Worm (Caenorhabditis elegans): ENCODE data around the gene nduv-3.

The nduv-3 gene

ce11 chrIV:2603556-2604021 lies 37.5 kb upstream of the nduv-3 start:
- TF ChIP-seq ces-1 (GFP tag; optimal IDR thresholded peaks at IDR 0.05) (no peak), dve-1 (tag; optimal IDR thresholded peaks at IDR 0.05; ENCODE audit: insufficient read depth) (peak; percentile 25), snpc-1.2 (GFP tag; IDR thresholded peaks at IDR 0.05) (peak; percentile 53), ceh-20 (GFP tag; IDR thresholded peaks at IDR 0.05) (no peak; the same call in 1 of the 2 replicates), Y48G9A.11 (GFP tag; IDR thresholded peaks at IDR 0.05) (peak; percentile 57; the same call in 1 of the 2 replicates), F49E8.2 (tag; optimal IDR thresholded peaks at IDR 0.05; ENCODE audit: borderline replicate concordance) (no peak), lin-29 (GFP tag; IDR thresholded peaks at IDR 0.05) (no peak), daf-16 (GFP tag; optimal IDR thresholded peaks at IDR 0.05) (no peak), daf-16 (tag; optimal IDR thresholded peaks at IDR 0.05) (peak; percentile 15), mep-1 (tag; optimal IDR thresholded peaks at IDR 0.05) (peak; percentile 2), ama-1 (optimal IDR thresholded peaks at IDR 0.05) (peak; percentile 28), dmd-8 (GFP tag; IDR thresholded peaks at IDR 0.05) (no peak), aha-1 (tag) (peak; percentile 94), nhr-41 (GFP tag; IDR thresholded peaks at IDR 0.05) (peak; percentile 33; the same call in 1 of the 2 replicates), lsy-2 (tag; optimal IDR thresholded peaks at IDR 0.05) (peak in 1 of 2 experiments; percentile 46), hlh-30 (tag; optimal IDR thresholded peaks at IDR 0.05; ENCODE audit: insufficient read depth) (peak; percentile 89), nhr-48 (tag; optimal IDR thresholded peaks at IDR 0.05) (no peak), daf-19 (GFP tag; conservative IDR thresholded peaks at IDR 0.05) (no peak), F10B5.3 (tag; optimal IDR thresholded peaks at IDR 0.05) (no peak), spr-1 (tag; optimal IDR thresholded peaks at IDR 0.05) (no peak), nhr-6 (tag; optimal IDR thresholded peaks at IDR 0.05) (no peak), set-16 (GFP tag; IDR thresholded peaks at IDR 0.05) (peak; percentile 74), lim-7 (GFP tag; IDR thresholded peaks at IDR 0.05) (0 out of 2 replicates have a peak, but pooled peaks have one; percentile 31), unc-130 (GFP tag; optimal IDR thresholded peaks at IDR 0.05) (no peak), lin-13 (GFP tag; optimal IDR thresholded peaks at IDR 0.05) (peak; percentile 48), madf-9 (GFP tag; conservative IDR thresholded peaks at IDR 0.05) (no peak), egl-43 (GFP tag; IDR thresholded peaks at IDR 0.05) (no peak), ceh-28 (tag; optimal IDR thresholded peaks at IDR 0.05) (no peak), hlh-11 (tag; optimal IDR thresholded peaks at IDR 0.05) (peak; percentile 81), nhr-77 (tag; optimal IDR thresholded peaks at IDR 0.05) (peak; percentile 31), mxl-3 (GFP tag; optimal IDR thresholded peaks at IDR 0.05) (no peak), lin-38 (GFP tag; IDR thresholded peaks at IDR 0.05) (peak; percentile 37), dmd-6 (GFP tag; IDR thresholded peaks at IDR 0.05) (peak; percentile 23; the same call in 1 of the 2 replicates)

DNA sequence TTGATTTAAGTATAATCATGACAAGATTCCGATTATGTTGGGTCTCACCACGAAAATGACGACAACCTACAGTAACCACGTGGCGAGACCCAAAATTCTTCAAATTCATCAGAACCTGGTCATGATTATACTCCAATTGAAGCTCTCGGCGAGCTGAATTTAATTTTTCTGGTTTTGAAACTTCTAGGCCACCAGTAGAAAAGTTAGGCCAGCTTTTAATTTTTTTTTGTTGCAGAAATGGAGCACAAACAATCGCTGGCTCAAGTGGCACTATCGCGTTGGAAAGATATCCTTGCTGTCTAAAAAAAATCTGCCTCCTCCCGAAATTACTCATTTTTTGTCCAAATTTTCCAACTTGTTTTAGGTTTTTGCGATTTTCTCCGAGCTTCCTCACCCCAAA lies 34.5 kb upstream of the nduv-3 start:
- TF ChIP-seq aha-1 (tag) (peak; percentile 91), gei-8 (GFP tag; optimal IDR thresholded peaks at IDR 0.05) (no peak)

ce11 chrIV:2607513-2608101 lies 33.5 kb upstream of the nduv-3 start, which contains the start of gene vamp-7:
TSS of gene vamp-7 (plus strand) at chrIV:2608051.
- TF ChIP-seq mep-1 (tag; optimal IDR thresholded peaks at IDR 0.05) (peak; percentile 48), mes-2 (tag; optimal IDR thresholded peaks at IDR 0.05; ENCODE audit: poor library complexity, severe bottlenecking) (peak; percentile 3), ceh-82 (tag; optimal IDR thresholded peaks at IDR 0.05) (no peak), unc-130 (GFP tag; optimal IDR thresholded peaks at IDR 0.05) (peak; percentile 27), T20F7.1 (GFP tag; optimal IDR thresholded peaks at IDR 0.05) (peak; percentile 37), zfp-3 (GFP tag; conservative IDR thresholded peaks at IDR 0.05) (0 out of 2 replicates have a peak, but pooled peaks have one; percentile 40), jun-1 (tag; optimal IDR thresholded peaks at IDR 0.05) (no peak), nhr-76 (tag; optimal IDR thresholded peaks at IDR 0.05) (no peak), hlh-11 (tag; optimal IDR thresholded peaks at IDR 0.05) (no peak), D1046.2 (GFP tag; IDR thresholded peaks at IDR 0.05) (0 out of 2 replicates have a peak, but pooled peaks have one; percentile 27), hmg-1.1 (GFP tag; IDR thresholded peaks at IDR 0.05) (no peak), lin-1 (GFP tag; IDR thresholded peaks at IDR 0.05) (no peak), lin-38 (GFP tag; IDR thresholded peaks at IDR 0.05) (peak; percentile 41), egl-43 (GFP tag; IDR thresholded peaks at IDR 0.05) (no peak), Y48G9A.11 (GFP tag; IDR thresholded peaks at IDR 0.05) (peak; percentile 72), aha-1 (tag) (peak; percentile 47), sdz-12 (GFP tag; optimal IDR thresholded peaks at IDR 0.05) (peak; percentile 11), ama-1 (optimal IDR thresholded peaks at IDR 0.05) (peak; percentile 4), daf-16 (GFP tag; optimal IDR thresholded peaks at IDR 0.05) (no peak), daf-16 (tag; optimal IDR thresholded peaks at IDR 0.05) (peak; percentile 5)

All from whole organism, L4 larva.